Worm (Caenorhabditis elegans): Measurements from ENCODE around the gene C25E10.7.

- TF ChIP-seq fos-1 (tag; optimal IDR thresholded peaks at IDR 0.05) (no peak), ces-1 (GFP tag; optimal IDR thresholded peaks at IDR 0.05) (no peak), lsy-2 (tag; optimal IDR thresholded peaks at IDR 0.05) (no peak), F49E8.2 (tag; optimal IDR thresholded peaks at IDR 0.05; ENCODE audit: borderline replicate concordance) (no peak), fkh-10 (GFP tag; optimal IDR thresholded peaks at IDR 0.05) (no peak), sdz-12 (GFP tag; optimal IDR thresholded peaks at IDR 0.05) (no peak), F37D6.2 (tag; optimal IDR thresholded peaks at IDR 0.05) (no peak), lir-3 (tag; optimal IDR thresholded peaks at IDR 0.05) (no peak), hmg-1.1 (GFP tag; IDR thresholded peaks at IDR 0.05) (no peak), ceh-32 (tag; optimal IDR thresholded peaks at IDR 0.05; ENCODE audit: poor library complexity) (no peak), zip-11 (GFP tag; IDR thresholded peaks at IDR 0.05) (no peak)
Measured at ce11 chrV:9016479-9016878, 34.5 kb downstream of the C25E10.7 start, which contains the start of gene oac-40.

Measured in whole organism, L4 larva.